Fruit fly (Drosophila melanogaster) whole organism, embryonic: ENCODE results near the gene CG32298.

ENCODE experiments used
- BtbVII ChIP-seq: fragments of 200-800 bp; sonication (Bioruptor generic); optimal IDR thresholded peaks from 3 replicates; lab custom pipeline; 2017; ENCODE audit warnings: missing biosample characterization, mild to moderate bottlenecking, missing genetic modification characterization
- CG1024 ChIP-seq: fragments of 200-800 bp; sonication (Bioruptor generic); IDR thresholded peaks from 2 replicates; pipeline ENCODE4 v1.3.6; 2022; ENCODE audit warnings: missing biosample characterization, missing genetic modification characterization
- CG10267 ChIP-seq: fragments of 200-800 bp; sonication (Bioruptor generic); optimal IDR thresholded peaks from 2 replicates; lab custom pipeline; 2018; ENCODE audit warnings: missing biosample characterization, mild to moderate bottlenecking, missing genetic modification characterization, moderate library complexity
- CG11093 ChIP-seq: fragments of 200-800 bp; sonication (Bioruptor generic); IDR thresholded peaks from 3 replicates; pipeline ENCODE4 v1.3.6; 2022; ENCODE audit warnings: missing biosample characterization, missing genetic modification characterization
- CG11247 ChIP-seq: fragments of 200-800 bp; sonication (Bioruptor generic); IDR thresholded peaks from 2 replicates; pipeline ENCODE4 v1.3.6; 2022; ENCODE audit warnings: missing biosample characterization, missing genetic modification characterization
- CG12219 ChIP-seq: fragments of 200-800 bp; sonication (Bioruptor generic); optimal IDR thresholded peaks from 3 replicates; lab custom pipeline; 2018; ENCODE audit warnings: missing biosample characterization, mild to moderate bottlenecking, missing genetic modification characterization
- CG12236 ChIP-seq: fragments of 200-800 bp; sonication (Bioruptor generic); optimal IDR thresholded peaks from 2 replicates; lab custom pipeline; 2016; ENCODE audit warnings: missing biosample characterization, missing genetic modification characterization
- CG12744 ChIP-seq: fragments of 200-800 bp; sonication (Bioruptor generic); optimal IDR thresholded peaks from 2 replicates; lab custom pipeline; 2016; ENCODE audit warnings: missing biosample characterization, missing genetic modification characterization
- CG14441 ChIP-seq: fragments of 200-800 bp; sonication (Bioruptor generic); IDR thresholded peaks from 2 replicates; pipeline ENCODE4 v1.3.6; 2022; ENCODE audit warnings: missing biosample characterization, missing genetic modification characterization
- CG15696 ChIP-seq: fragments of 200-800 bp; sonication (Bioruptor generic); optimal IDR thresholded peaks from 2 replicates; lab custom pipeline; 2019; ENCODE audit warnings: missing biosample characterization, mild to moderate bottlenecking, missing genetic modification characterization, moderate library complexity
- CG1602 ChIP-seq: fragments of 200-800 bp; sonication (Bioruptor generic); optimal IDR thresholded peaks from 3 replicates; lab custom pipeline; 2016; ENCODE audit warnings: missing biosample characterization, missing genetic modification characterization
- CG16815 ChIP-seq: fragments of 200-800 bp; sonication (Bioruptor generic); optimal IDR thresholded peaks from 3 replicates; lab custom pipeline; 2017; ENCODE audit warnings: missing biosample characterization, mild to moderate bottlenecking, missing genetic modification characterization
- CG18476 ChIP-seq: fragments of 200-800 bp; sonication (Bioruptor generic); optimal IDR thresholded peaks from 2 replicates; lab custom pipeline; 2016; ENCODE audit warnings: missing biosample characterization, mild to moderate bottlenecking, missing genetic modification characterization
- CG18764 ChIP-seq: fragments of 200-800 bp; sonication (Bioruptor generic); optimal IDR thresholded peaks from 3 replicates; lab custom pipeline; 2016; ENCODE audit warnings: missing biosample characterization, missing genetic modification characterization
- CG2120 ChIP-seq: fragments of 200-800 bp; sonication (Bioruptor generic); optimal IDR thresholded peaks from 3 replicates; lab custom pipeline; 2016; ENCODE audit warnings: missing biosample characterization, missing genetic modification characterization
- CG2712 ChIP-seq: fragments of 200-800 bp; optimal IDR thresholded peaks from 3 replicates; lab custom pipeline; 2019; ENCODE audit warnings: missing biosample characterization, mild to moderate bottlenecking, missing genetic modification characterization, moderate library complexity
- CG3065 ChIP-seq: fragments of 200-800 bp; sonication (Bioruptor generic); optimal IDR thresholded peaks from 2 replicates; lab custom pipeline; 2016; ENCODE audit warnings: missing biosample characterization, missing genetic modification characterization
- CG4707 ChIP-seq: fragments of 200-800 bp; sonication (Bioruptor generic); optimal IDR thresholded peaks from 2 replicates; lab custom pipeline; 2018; ENCODE audit warnings: missing biosample characterization, mild to moderate bottlenecking, missing genetic modification characterization, moderate library complexity
- CG8478 ChIP-seq: fragments of >200 bp; optimal IDR thresholded peaks from 2 replicates; lab custom pipeline; 2018
- CTCF ChIP-seq: fragments of 200-800 bp; sonication (Bioruptor generic); optimal IDR thresholded peaks from 2 replicates; lab custom pipeline; 2017; ENCODE audit warnings: missing biosample characterization, mild to moderate bottlenecking, missing genetic modification characterization, moderate library complexity
- Eip74EF ChIP-seq, 2 experiments: fragments of 200-800 bp in 1 of 2; fragments of >200 bp in 1 of 2; sonication (Bioruptor generic) in 1 of 2; optimal IDR thresholded peaks; 2 replicates each; lab custom pipeline; 2017 to 2019; ENCODE audit warnings: missing biosample characterization in 2 of 2, missing genetic modification characterization in 2 of 2, mild to moderate bottlenecking in 1 of 2, moderate library complexity in 1 of 2
- Ets65A ChIP-seq: fragments of 200-800 bp; sonication (Bioruptor generic); peaks from one replicate; lab custom pipeline; 2016; ENCODE audit warnings: missing biosample characterization, missing genetic modification characterization
- MTF-1 ChIP-seq: fragments of 200-800 bp; sonication (Bioruptor generic); optimal IDR thresholded peaks from 2 replicates; lab custom pipeline; 2018; ENCODE audit warnings: missing biosample characterization, mild to moderate bottlenecking, missing genetic modification characterization, borderline replicate concordance
- Nf-YB ChIP-seq: fragments of 200-800 bp; sonication (Bioruptor generic); optimal IDR thresholded peaks from 3 replicates; lab custom pipeline; 2019; ENCODE audit warnings: missing biosample characterization, mild to moderate bottlenecking, missing genetic modification characterization, moderate library complexity
- Nf-YC ChIP-seq: fragments of 200-800 bp; optimal IDR thresholded peaks from 3 replicates; lab custom pipeline; 2019; ENCODE audit warnings: missing biosample characterization, mild to moderate bottlenecking, missing genetic modification characterization, moderate library complexity
- NfI ChIP-seq: fragments of 200-800 bp; sonication (Bioruptor generic); optimal IDR thresholded peaks from 3 replicates; lab custom pipeline; 2018; ENCODE audit warnings: missing biosample characterization, mild to moderate bottlenecking, missing genetic modification characterization, moderate library complexity
- Ssrp ChIP-seq: fragments of 200-800 bp; sonication (Bioruptor generic); optimal IDR thresholded peaks from 2 replicates; lab custom pipeline; 2018; ENCODE audit warnings: missing biosample characterization, mild to moderate bottlenecking, missing genetic modification characterization, moderate library complexity
- al ChIP-seq: fragments of 200-800 bp; sonication (Bioruptor generic); IDR thresholded peaks from 2 replicates; pipeline ENCODE4 v1.3.6; 2022; ENCODE audit warnings: missing biosample characterization, missing genetic modification characterization
- bowl ChIP-seq: fragments of 200-800 bp; sonication (Bioruptor generic); IDR thresholded peaks from 2 replicates; pipeline ENCODE4 v1.3.6; 2022; ENCODE audit warnings: missing biosample characterization, missing genetic modification characterization
- cad ChIP-seq: fragments of >200 bp; optimal IDR thresholded peaks from 2 replicates; lab custom pipeline; 2017; ENCODE audit warnings: missing biosample characterization, missing genetic modification characterization
- chif ChIP-seq, 2 experiments: fragments of 200-800 bp; sonication (Bioruptor generic); optimal IDR thresholded peaks; 3 replicates each; lab custom pipeline; 2016; ENCODE audit warnings: missing biosample characterization in 2 of 2, missing genetic modification characterization in 2 of 2
- croc ChIP-seq: fragments of 200-800 bp; sonication (Bioruptor generic); conservative IDR thresholded peaks from 3 replicates; pipeline ENCODE4 v1.3.6; 2022; ENCODE audit warnings: missing biosample characterization, missing genetic modification characterization
- cwo ChIP-seq: fragments of 200-800 bp; sonication (Bioruptor generic); optimal IDR thresholded peaks from 3 replicates; lab custom pipeline; 2017; ENCODE audit warnings: missing biosample characterization, missing genetic modification characterization, mild to moderate bottlenecking, moderate library complexity, missing genetic modification reagents
- da ChIP-seq: fragments of 200-800 bp; sonication (Bioruptor generic); optimal IDR thresholded peaks from 2 replicates; lab custom pipeline; 2016; ENCODE audit warnings: missing biosample characterization, missing genetic modification characterization
- dm ChIP-seq: fragments of 200-800 bp; sonication (Bioruptor generic); optimal IDR thresholded peaks from 3 replicates; lab custom pipeline; 2016; ENCODE audit warnings: missing biosample characterization, missing genetic modification characterization
- dmrt11E ChIP-seq: fragments of 200-800 bp; sonication (Bioruptor generic); optimal IDR thresholded peaks from 3 replicates; lab custom pipeline; 2018; ENCODE audit warnings: missing biosample characterization, mild to moderate bottlenecking, missing genetic modification characterization, moderate library complexity
- dysf ChIP-seq: fragments of 200-800 bp; sonication (Bioruptor generic); IDR thresholded peaks from 3 replicates; pipeline ENCODE4 v1.3.6; 2022; ENCODE audit warnings: missing biosample characterization, missing genetic modification characterization
- en ChIP-seq: fragments of 200-800 bp; sonication (Bioruptor generic); optimal IDR thresholded peaks from 2 replicates; lab custom pipeline; 2016; ENCODE audit warnings: missing biosample characterization, missing genetic modification characterization
- eyg ChIP-seq: fragments of 200-800 bp; sonication (Bioruptor generic); optimal IDR thresholded peaks from 3 replicates; lab custom pipeline; 2016; ENCODE audit warnings: missing biosample characterization, missing genetic modification characterization
- gcm ChIP-seq: fragments of 200-800 bp; sonication (Bioruptor generic); optimal IDR thresholded peaks from 2 replicates; lab custom pipeline; 2019; ENCODE audit warnings: missing biosample characterization, mild to moderate bottlenecking, missing genetic modification characterization, moderate library complexity
- mam ChIP-seq: fragments of 200-800 bp; sonication (Bioruptor generic); optimal IDR thresholded peaks from 3 replicates; lab custom pipeline; 2016; ENCODE audit warnings: missing biosample characterization, missing genetic modification characterization
- oc ChIP-seq: fragments of 200-800 bp; sonication (Bioruptor generic); optimal IDR thresholded peaks from 2 replicates; lab custom pipeline; 2018; ENCODE audit warnings: missing biosample characterization, mild to moderate bottlenecking, missing genetic modification characterization, moderate library complexity
- pb ChIP-seq: fragments of 200-800 bp; sonication (Bioruptor generic); optimal IDR thresholded peaks from 3 replicates; lab custom pipeline; 2016; ENCODE audit warnings: missing biosample characterization, missing genetic modification characterization
- pita ChIP-seq: fragments of 200-800 bp; sonication (Bioruptor generic); optimal IDR thresholded peaks from 2 replicates; lab custom pipeline; 2017; ENCODE audit warnings: missing biosample characterization, mild to moderate bottlenecking, missing genetic modification characterization
- pros ChIP-seq: fragments of 200-800 bp; sonication (Bioruptor generic); optimal IDR thresholded peaks from 3 replicates; lab custom pipeline; 2019; ENCODE audit warnings: missing biosample characterization, mild to moderate bottlenecking, missing genetic modification characterization, moderate library complexity
- rib ChIP-seq: fragments of 200-800 bp; sonication (Bioruptor generic); IDR thresholded peaks from 2 replicates; pipeline ENCODE4 v1.3.6; 2022; ENCODE audit warnings: missing biosample characterization, missing genetic modification characterization
- run ChIP-seq: fragments of 200-800 bp; sonication (Bioruptor generic); optimal IDR thresholded peaks from 3 replicates; lab custom pipeline; 2018; ENCODE audit warnings: missing biosample characterization, mild to moderate bottlenecking, missing genetic modification characterization
- stc ChIP-seq: fragments of 200-800 bp; sonication (Bioruptor generic); IDR thresholded peaks from 2 replicates; pipeline ENCODE4 v1.3.6; 2022; ENCODE audit warnings: missing biosample characterization, missing genetic modification characterization
- tll ChIP-seq, 2 experiments: fragments of 200-800 bp in 1 of 2; fragments of >200 bp in 1 of 2; sonication (Bioruptor generic) in 1 of 2; optimal IDR thresholded peaks; 2 replicates each; lab custom pipeline; 2017 to 2019; ENCODE audit warnings: missing biosample characterization in 2 of 2, missing genetic modification characterization in 2 of 2, mild to moderate bottlenecking in 1 of 2, moderate library complexity in 1 of 2
- vvl ChIP-seq: fragments of 200-800 bp; sonication (Bioruptor generic); IDR thresholded peaks from 2 replicates; pipeline ENCODE4 v1.3.6; 2022; ENCODE audit warnings: missing biosample characterization, missing genetic modification characterization
- wor ChIP-seq: fragments of 200-800 bp; sonication (Bioruptor generic); IDR thresholded peaks from 2 replicates; pipeline ENCODE4 v1.3.6; 2022; ENCODE audit warnings: missing biosample characterization, missing genetic modification characterization
- zf30C ChIP-seq: fragments of 200-800 bp; sonication (Bioruptor generic); optimal IDR thresholded peaks from 3 replicates; lab custom pipeline; 2018; ENCODE audit warnings: missing biosample characterization, mild to moderate bottlenecking, missing genetic modification characterization

The CG32298 gene

DNA sequence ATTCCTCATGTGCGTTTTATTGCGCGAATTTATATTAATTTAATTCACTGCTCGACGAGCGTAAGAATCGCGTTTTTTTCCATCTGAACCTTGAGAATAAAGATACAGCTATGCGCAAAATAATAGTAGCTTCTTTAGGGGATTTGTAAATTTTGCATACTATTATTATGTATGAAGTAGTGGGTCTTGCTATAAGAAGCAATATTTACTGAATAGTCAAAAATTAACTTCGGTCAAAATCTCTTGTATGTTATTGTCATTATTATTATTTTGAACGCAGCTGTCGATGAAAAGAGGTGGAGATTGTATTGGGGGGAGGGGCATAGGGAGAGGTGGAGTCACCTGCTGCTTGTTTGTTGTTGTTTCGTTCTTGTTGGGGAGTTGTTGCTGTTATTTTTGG is 28.0 kb upstream of the CG32298 start (continued):
- TF ChIP-seq oc (peak; percentile 41), tll (GFP tag; optimal IDR thresholded peaks at IDR 0.05; lab: Kevin White, UChicago) (no peak), MTF-1 (peak; percentile 77), CG2120 (peak; percentile 77), pita (GFP tag; lab: Kevin White, UChicago) (no peak), pros (GFP tag; lab: Kevin White, UChicago) (no peak), CG16815 (GFP tag; lab: Kevin White, UChicago) (peak; percentile 42), Ets65A (peak; percentile 97), gcm (GFP tag; lab: Kevin White, UChicago) (peak; percentile 4), mam (GFP tag; lab: Kevin White, UChicago) (peak; percentile 63), CG18476 (GFP tag; lab: Kevin White, UChicago) (peak; percentile 84), zf30C (GFP tag; lab: Kevin White, UChicago) (no peak), CG12219 (GFP tag; lab: Kevin White, UChicago) (peak; percentile 63), CG1024 (GFP tag; lab: Robert Waterston, UW) (peak; percentile 78), CG8478 (lab: Kevin White, UChicago) (no peak), CG11093 (GFP tag; lab: Robert Waterston, UW) (peak; percentile 82), Ssrp (tag; lab: Kevin White, UChicago) (peak; percentile 69), da (GFP tag; lab: Kevin White, UChicago) (peak; percentile 18), CTCF (peak; percentile 59), rib (peak; percentile 74), pb (GFP tag; lab: Kevin White, UChicago) (peak; percentile 69), stc (GFP tag; lab: Robert Waterston, UW) (peak; percentile 80), chif (GFP tag; optimal IDR thresholded peaks at IDR 0.05; lab: Kevin White, UChicago) (peak; percentile 62 to 72), CG1602 (peak; percentile 59), wor (GFP tag; lab: Robert Waterston, UW) (peak; percentile 78), CG14441 (peak; percentile 81), cad (GFP tag; lab: Kevin White, UChicago) (no peak), run (tag; lab: Kevin White, UChicago) (no peak), BtbVII (peak; percentile 90), CG3065 (no peak), al (GFP tag; lab: Robert Waterston, UW) (peak; percentile 81), eyg (peak; percentile 77), CG2712 (tag; lab: Kevin White, UChicago) (peak; percentile 80), CG4707 (GFP tag; lab: Kevin White, UChicago) (peak; percentile 32), dysf (GFP tag; lab: Robert Waterston, UW) (peak; percentile 92), Eip74EF (GFP tag; optimal IDR thresholded peaks at IDR 0.05; lab: Kevin White, UChicago) (peak in 1 of 2 experiments; percentile 91), Nf-YC (peak; percentile 75), CG15696 (tag; lab: Kevin White, UChicago) (peak; percentile 31), vvl (GFP tag; lab: Robert Waterston, UW) (peak; percentile 95), croc (GFP tag; lab: Robert Waterston, UW) (peak; percentile 70), bowl (GFP tag; lab: Robert Waterston, UW) (peak; percentile 71), CG12236 (GFP tag; lab: Kevin White, UChicago) (peak; percentile 49), en (GFP tag; lab: Kevin White, UChicago) (peak; percentile 51), cwo (GFP tag; lab: Kevin White, UChicago) (peak; percentile 91), CG18764 (GFP tag; lab: Kevin White, UChicago) (peak; percentile 82), NfI (GFP tag; lab: Kevin White, UChicago) (peak; percentile 53), dm (GFP tag; lab: Kevin White, UChicago) (peak; percentile 25), dmrt11E (tag; lab: Kevin White, UChicago) (peak; percentile 54), CG11247 (GFP tag; lab: Robert Waterston, UW) (peak; percentile 83), CG12744 (GFP tag; lab: Kevin White, UChicago) (peak; percentile 39), Nf-YB (GFP tag; lab: Kevin White, UChicago) (peak; percentile 59), CG10267 (tag; lab: Kevin White, UChicago) (peak; percentile 86)
